Comparison of ENCODE assay signal across 1 fruit fly cellular context in genomic region chr3L:673324-673723, dm6.
TF ChIP-seq lines count a peak whose summit lies in the region.

No protein-coding gene starts in this region.

TF ChIP-seq in whole organism, embryonic, 481 proteins besides CTCF, POLR2A, EP300 and RAD21 (continued from another document):
- peak; percentile 94 for TF ChIP-seq Deaf1 (tag; optimal IDR thresholded peaks at IDR 0.05; lab: Kevin White, UChicago)
- TF ChIP-seq CG7839 (tag; optimal IDR thresholded peaks at IDR 0.05; lab: Kevin White, UChicago), result no peak
- peak; percentile 12 for TF ChIP-seq oc (tag; optimal IDR thresholded peaks at IDR 0.05; lab: Kevin White, UChicago)
- peak; percentile 46 for TF ChIP-seq Tbp (GFP tag; optimal IDR thresholded peaks at IDR 0.05; lab: Kevin White, UChicago)
- TF ChIP-seq Ets65A (GFP tag; lab: Kevin White, UChicago), result no peak
- TF ChIP-seq Nf-YB (GFP tag; optimal IDR thresholded peaks at IDR 0.05; lab: Kevin White, UChicago), result peak; percentile 92
- TF ChIP-seq CG8388 (GFP tag; optimal IDR thresholded peaks at IDR 0.05; lab: Kevin White, UChicago), result no peak
- TF ChIP-seq B-H1 (GFP tag; IDR thresholded peaks at IDR 0.05; lab: Robert Waterston, UW), result no peak
- peak; percentile 53; the same call in 1 of the 3 replicates for TF ChIP-seq CG6791 (GFP tag; IDR thresholded peaks at IDR 0.05; lab: Robert Waterston, UW; ENCODE audit: partially characterized antibody)
- TF ChIP-seq trh (GFP tag; optimal IDR thresholded peaks at IDR 0.05; lab: Kevin White, UChicago), result no peak
- no peak for TF ChIP-seq tx (GFP tag; optimal IDR thresholded peaks at IDR 0.05; lab: Kevin White, UChicago)
- no peak for TF ChIP-seq CG3407 (GFP tag; optimal IDR thresholded peaks at IDR 0.05; lab: Kevin White, UChicago)
- no peak for TF ChIP-seq Side (GFP tag; optimal IDR thresholded peaks at IDR 0.05; lab: Kevin White, UChicago)
- peak; percentile 0 for TF ChIP-seq CG11504 (tag; optimal IDR thresholded peaks at IDR 0.05; lab: Kevin White, UChicago)
- no peak for TF ChIP-seq Hey (tag; optimal IDR thresholded peaks at IDR 0.05; lab: Kevin White, UChicago)
- no peak for TF ChIP-seq sr (GFP tag; IDR thresholded peaks at IDR 0.05; lab: Robert Waterston, UW)
- TF ChIP-seq Hr39 (optimal IDR thresholded peaks at IDR 0.05; lab: Kevin White, UChicago), result no peak
